Worm (Caenorhabditis elegans) whole organism, early embryonic: ENCODE results near the gene trxr-1.

Source experiments
- B0310.2 ChIP-seq: sonication (generic microtip); optimal IDR thresholded peaks from 2 replicates; lab custom pipeline; 2016; ENCODE audit warnings: mild to moderate bottlenecking, missing genetic modification characterization, missing compliant biosample characterization
- F13C5.2 ChIP-seq: sonication (generic microtip); optimal IDR thresholded peaks from 2 replicates; lab custom pipeline; 2017; ENCODE audit warnings: mild to moderate bottlenecking, missing genetic modification characterization, inconsistent platforms, missing compliant biosample characterization
- aly-1 ChIP-seq: sonication (generic microtip); optimal IDR thresholded peaks from 2 replicates; lab custom pipeline; 2016; ENCODE audit warnings: missing genetic modification characterization, missing compliant biosample characterization
- ama-1 ChIP-seq: fragments of 150-350 bp; optimal IDR thresholded peaks from 2 replicates; lab custom pipeline; 2014
- ceh-36 ChIP-seq: sonication (generic microtip); optimal IDR thresholded peaks from 2 replicates; lab custom pipeline; 2016; ENCODE audit warnings: missing genetic modification characterization, inconsistent platforms, missing compliant biosample characterization
- ets-7 ChIP-seq: sonication (generic microtip); optimal IDR thresholded peaks from 2 replicates; lab custom pipeline; 2016; ENCODE audit warnings: missing genotype, missing genetic modification characterization, missing compliant biosample characterization
- flt-1 ChIP-seq: fragments of 200-800 bp; sonication (Bioruptor generic); IDR thresholded peaks from 2 replicates; pipeline ENCODE4 v1.3.6; 2022; ENCODE audit warnings: missing genetic modification characterization, missing compliant biosample characterization
- hmbx-1 ChIP-seq: sonication (generic microtip); optimal IDR thresholded peaks from 2 replicates; lab custom pipeline; 2016; ENCODE audit warnings: mild to moderate bottlenecking, missing genetic modification characterization, missing compliant biosample characterization
- tbx-11 ChIP-seq: fragments of 200-800 bp; sonication (Bioruptor generic); IDR thresholded peaks from 2 replicates; pipeline ENCODE4 v1.3.6; 2022; ENCODE audit warnings: missing genetic modification characterization, missing compliant biosample characterization
- tbx-37 ChIP-seq: fragments of 200-800 bp; sonication (Bioruptor generic); conservative IDR thresholded peaks from 2 replicates; pipeline ENCODE4 v1.3.6; 2022; ENCODE audit warnings: missing genetic modification reagents, missing genetic modification characterization, missing compliant biosample characterization

ce11 chrIV:7023858-7024257 lies 12.1 kb downstream of the trxr-1 start, which contains the start of gene adah-1:
- TF ChIP-seq tbx-11 (no peak), B0310.2 (tag; lab: Kevin White, UChicago) (no peak), ets-7 (no peak), ama-1 (lab: Kevin White, UChicago) (no peak), tbx-37 (GFP tag; lab: Robert Waterston, UW) (no peak), flt-1 (GFP tag; lab: Robert Waterston, UW) (no peak), ceh-36 (no peak), F13C5.2 (tag; lab: Kevin White, UChicago) (no peak), aly-1 (no peak), hmbx-1 (no peak)
